Worm (Caenorhabditis elegans): ENCODE measurements around the gene str-165.
A peak's percentile ranks its signal among the peaks of the same experiment; 100 is the strongest.

The str-165 gene

DNA sequence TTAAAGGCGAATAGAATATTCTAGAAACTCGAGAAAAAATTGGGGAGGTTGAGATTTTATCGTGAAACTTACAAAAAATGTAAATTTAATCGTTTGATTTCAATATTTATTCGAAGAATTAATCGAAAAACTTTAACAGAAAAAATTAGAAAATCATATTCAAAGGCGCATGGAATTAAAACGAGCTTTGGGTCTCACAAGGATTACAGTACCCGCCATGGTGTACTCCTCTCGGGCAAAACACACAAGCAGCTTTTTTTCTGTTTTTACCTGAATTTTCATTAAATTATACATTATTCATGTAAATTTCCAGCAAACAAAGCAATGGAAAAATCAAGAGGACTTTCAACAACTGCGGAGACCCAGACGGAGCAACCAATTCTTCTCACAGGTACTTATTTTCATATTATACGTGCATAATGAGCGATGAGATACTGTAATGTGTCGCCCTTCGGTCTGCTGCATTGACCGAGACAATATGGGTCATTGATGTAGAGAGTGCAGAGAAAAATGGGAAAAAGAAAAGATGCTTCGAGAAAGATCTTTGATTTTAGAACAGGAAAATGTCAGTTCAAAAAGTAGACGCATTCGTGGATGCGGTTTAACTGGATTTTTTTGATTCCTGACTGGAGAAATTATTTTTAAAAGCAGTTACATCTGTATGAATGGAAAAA lies 43.6 kb upstream of the str-165 start, which contains the start of the genes F53C11.4 and F53C11.5 (continued):
- no peak for TF ChIP-seq attf-3 (GFP tag; conservative IDR thresholded peaks at IDR 0.05)

DNA sequence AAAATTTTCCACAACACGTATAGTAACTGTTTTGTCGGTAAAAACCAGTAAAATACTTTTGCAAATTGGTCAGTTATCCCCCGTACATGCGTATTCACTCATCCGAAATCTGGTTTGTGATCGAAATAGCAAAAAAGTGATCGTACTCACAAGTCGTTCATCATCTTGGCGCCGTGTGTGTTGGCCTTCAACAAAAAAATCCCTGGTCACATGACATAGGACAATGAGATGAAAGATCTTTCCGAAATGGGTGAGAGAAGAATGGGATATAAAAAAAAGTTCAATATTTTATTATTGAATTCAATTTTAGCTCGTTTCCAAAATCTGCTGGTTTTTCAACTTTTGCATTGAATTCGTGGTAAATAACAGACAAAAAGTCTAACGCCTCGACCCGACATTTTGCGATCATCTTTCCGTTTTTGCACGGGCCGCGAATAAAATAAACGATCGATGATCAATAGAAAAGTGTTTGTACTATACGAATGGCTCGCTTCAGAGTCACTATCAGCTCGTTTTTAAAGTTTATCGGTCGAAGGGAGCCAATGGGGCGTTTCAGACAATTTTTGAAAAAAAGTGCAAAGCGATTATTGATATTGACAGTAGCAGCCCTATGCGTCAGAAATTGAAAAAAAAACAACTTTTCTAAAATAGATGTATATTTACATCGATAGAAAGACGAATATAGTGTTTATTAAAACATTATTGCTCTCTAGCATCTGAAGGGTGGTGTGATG lies 42.8 kb upstream of the str-165 start:
- peak in 1 of 3 experiments; percentile 6 for TF ChIP-seq lin-35 (GFP tag; optimal IDR thresholded peaks at IDR 0.05)
- peak; percentile 68 for TF ChIP-seq nhr-80 (tag; optimal IDR thresholded peaks at IDR 0.05)
- TF ChIP-seq ceh-58 (GFP tag; IDR thresholded peaks at IDR 0.05): no peak

DNA sequence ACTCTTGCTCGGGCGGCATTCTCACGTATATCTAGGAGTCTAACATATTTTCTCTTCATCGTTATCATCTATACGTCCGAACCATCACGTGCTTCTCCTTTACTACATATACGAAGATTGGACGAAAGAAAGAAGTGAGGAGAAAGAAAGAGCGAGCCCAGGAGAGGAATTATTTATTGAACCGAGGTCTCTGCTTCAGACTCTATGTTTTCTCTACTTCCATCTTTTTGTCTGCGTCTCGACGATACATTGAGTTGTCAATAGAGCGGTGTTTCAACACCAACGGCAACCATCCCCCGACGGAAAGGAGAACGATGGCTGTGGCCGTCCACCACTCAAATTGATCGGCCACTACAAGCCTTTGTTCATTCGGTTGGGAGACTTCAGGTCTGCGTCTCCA lies 41.6 kb upstream of the str-165 start:
- TF ChIP-seq F52B5.7 (tag; optimal IDR thresholded peaks at IDR 0.05): no peak
- TF ChIP-seq lsy-27 (tag; optimal IDR thresholded peaks at IDR 0.05; ENCODE audit: borderline replicate concordance, insufficient read depth): no peak
- peak; percentile 48 for TF ChIP-seq ztf-18 (tag; optimal IDR thresholded peaks at IDR 0.05)
- TF ChIP-seq nfya-2 (GFP tag; IDR thresholded peaks at IDR 0.05): no peak
- TF ChIP-seq egrh-3 (GFP tag; IDR thresholded peaks at IDR 0.05): no peak
- 0 out of 2 replicates have a peak, but pooled peaks have one; percentile 27 for TF ChIP-seq K11D2.4 (GFP tag; IDR thresholded peaks at IDR 0.05)
- peak; percentile 72; the same call in 1 of the 2 replicates for TF ChIP-seq cebp-1 (GFP tag; IDR thresholded peaks at IDR 0.05)
- peak; percentile 88 for TF ChIP-seq cebp-1 (tag; optimal IDR thresholded peaks at IDR 0.05)
- no peak for TF ChIP-seq sptf-2 (GFP tag; optimal IDR thresholded peaks at IDR 0.05)
- TF ChIP-seq nhr-179 (tag; optimal IDR thresholded peaks at IDR 0.05): no peak
- no peak for TF ChIP-seq snpc-3.4 (tag; optimal IDR thresholded peaks at IDR 0.05)
- TF ChIP-seq ceh-100 (GFP tag; IDR thresholded peaks at IDR 0.05): peak; percentile 25; the same call in 1 of the 2 replicates
- no peak for TF ChIP-seq Y79H2A.3 (GFP tag; conservative IDR thresholded peaks at IDR 0.05)
- TF ChIP-seq ceh-91 (GFP tag; IDR thresholded peaks at IDR 0.05): no peak
- TF ChIP-seq lin-54 (GFP tag; optimal IDR thresholded peaks at IDR 0.05): peak; percentile 51
- 0 out of 2 replicates have a peak, but pooled peaks have one; percentile 51 for TF ChIP-seq Y56A3A.18 (GFP tag; IDR thresholded peaks at IDR 0.05)
- TF ChIP-seq F57A8.1 (GFP tag; optimal IDR thresholded peaks at IDR 0.05): no peak
- no peak for TF ChIP-seq hlh-12 (tag; optimal IDR thresholded peaks at IDR 0.05)
- TF ChIP-seq rpc-1 (optimal IDR thresholded peaks at IDR 0.05): no peak
- TF ChIP-seq rpc-1 (tag; optimal IDR thresholded peaks at IDR 0.05): no peak
- TF ChIP-seq madf-10 (tag; optimal IDR thresholded peaks at IDR 0.05): peak; percentile 61
- TF ChIP-seq D2030.7 (GFP tag; IDR thresholded peaks at IDR 0.05): no peak
- TF ChIP-seq hrde-1 (tag; optimal IDR thresholded peaks at IDR 0.05; ENCODE audit: borderline replicate concordance): no peak
- no peak for TF ChIP-seq C06A6.2 (GFP tag; conservative IDR thresholded peaks at IDR 0.05)
- no peak; the same call in 1 of the 2 replicates for TF ChIP-seq hsf-1 (GFP tag; IDR thresholded peaks at IDR 0.05)
- TF ChIP-seq zfh-2 (GFP tag; conservative IDR thresholded peaks at IDR 0.05): peak; percentile 85
- TF ChIP-seq sdz-38 (tag; optimal IDR thresholded peaks at IDR 0.05): no peak
- TF ChIP-seq ceh-58 (GFP tag; IDR thresholded peaks at IDR 0.05): no peak
- TF ChIP-seq ztf-26 (tag; optimal IDR thresholded peaks at IDR 0.05): no peak
- TF ChIP-seq snpc-1.3 (tag; optimal IDR thresholded peaks at IDR 0.05; ENCODE audit: insufficient read depth): no peak
- TF ChIP-seq xnd-1 (tag; optimal IDR thresholded peaks at IDR 0.05): no peak
- no peak for TF ChIP-seq F10E7.11 (tag; optimal IDR thresholded peaks at IDR 0.05)
- TF ChIP-seq ztf-3 (GFP tag; optimal IDR thresholded peaks at IDR 0.05): no peak
- no peak for TF ChIP-seq lsl-1 (GFP tag; optimal IDR thresholded peaks at IDR 0.05)
- no peak for TF ChIP-seq zim-3 (tag; optimal IDR thresholded peaks at IDR 0.05)
- peak; percentile 73; the same call in 1 of the 2 replicates for TF ChIP-seq Y95B8A.8 (GFP tag; IDR thresholded peaks at IDR 0.05)
- TF ChIP-seq ceh-79 (tag; optimal IDR thresholded peaks at IDR 0.05): no peak
- no peak for TF ChIP-seq ekl-4 (GFP tag; IDR thresholded peaks at IDR 0.05)
- no peak for TF ChIP-seq pha-4 (tag; optimal IDR thresholded peaks at IDR 0.05)
- no peak for TF ChIP-seq lag-1 (GFP tag; IDR thresholded peaks at IDR 0.05)
